Fruit fly (Drosophila melanogaster) whole organism, embryonic: ENCODE measurements around the gene AstC.
A peak's percentile ranks its signal among the peaks of the same experiment; 100 is the strongest.

ENCODE experiments used
- CG10147 ChIP-seq: fragments of 200-800 bp; sonication (Bioruptor generic); optimal IDR thresholded peaks from 2 replicates; lab custom pipeline; 2019; ENCODE audit warnings: missing biosample characterization, mild to moderate bottlenecking, missing genetic modification characterization, moderate library complexity
- CG11398 ChIP-seq: fragments of 200-800 bp; sonication (Bioruptor generic); optimal IDR thresholded peaks from 2 replicates; lab custom pipeline; 2016; ENCODE audit warnings: missing biosample characterization, missing genetic modification characterization
- CG14050 ChIP-seq: fragments of 200-800 bp; sonication (Bioruptor generic); IDR thresholded peaks from 3 replicates; pipeline ENCODE4 v1.3.6; 2022; ENCODE audit warnings: missing biosample characterization, missing genetic modification characterization
- CG15073 ChIP-seq: fragments of 200-800 bp; sonication (Bioruptor generic); optimal IDR thresholded peaks from 2 replicates; lab custom pipeline; 2016; ENCODE audit warnings: missing biosample characterization, missing genetic modification characterization
- CG2129 ChIP-seq: fragments of 200-800 bp; sonication (Bioruptor generic); IDR thresholded peaks from 2 replicates; pipeline ENCODE4 v1.3.6; 2022; ENCODE audit warnings: missing biosample characterization, missing genetic modification characterization; ENCODE audit not compliant: partially characterized antibody
- CG30431 ChIP-seq: fragments of 200-800 bp; sonication (Bioruptor generic); optimal IDR thresholded peaks from 2 replicates; lab custom pipeline; 2017; ENCODE audit warnings: missing biosample characterization, missing genetic modification characterization
- CG5180 ChIP-seq: fragments of 200-800 bp; sonication (Bioruptor generic); optimal IDR thresholded peaks from 3 replicates; lab custom pipeline; 2017; ENCODE audit warnings: missing biosample characterization, missing genetic modification characterization, mild to moderate bottlenecking, moderate library complexity, missing genetic modification reagents
- CTCF ChIP-seq: fragments of 200-800 bp; sonication (Bioruptor generic); optimal IDR thresholded peaks from 2 replicates; lab custom pipeline; 2017; ENCODE audit warnings: missing biosample characterization, mild to moderate bottlenecking, missing genetic modification characterization, moderate library complexity
- HmgZ ChIP-seq: fragments of 200-800 bp; sonication (Bioruptor generic); optimal IDR thresholded peaks from 2 replicates; lab custom pipeline; 2018; ENCODE audit warnings: missing biosample characterization, mild to moderate bottlenecking, missing genetic modification characterization
- Neu2 ChIP-seq: fragments of 200-800 bp; sonication (Bioruptor generic); optimal IDR thresholded peaks from 3 replicates; lab custom pipeline; 2016; ENCODE audit warnings: missing biosample characterization, missing genetic modification characterization, borderline replicate concordance
- ase ChIP-seq: fragments of 200-800 bp; sonication (Bioruptor generic); IDR thresholded peaks from 3 replicates; pipeline ENCODE4 v1.3.6; 2022; ENCODE audit warnings: missing biosample characterization, missing genetic modification characterization
- bsh ChIP-seq, 2 experiments: fragments of 200-800 bp; sonication (Bioruptor generic); optimal IDR thresholded peaks; 2 replicates each; lab custom pipeline; 2017 to 2018; ENCODE audit warnings: mild to moderate bottlenecking in 2 of 2, missing biosample characterization in 2 of 2, missing genetic modification characterization in 2 of 2, moderate library complexity in 1 of 2
- nerfin-1 ChIP-seq: fragments of 200-800 bp; sonication (Bioruptor generic); optimal IDR thresholded peaks from 3 replicates; lab custom pipeline; 2019; ENCODE audit warnings: missing biosample characterization, mild to moderate bottlenecking, missing genetic modification characterization, moderate library complexity
- nom ChIP-seq: fragments of 200-800 bp; sonication (Bioruptor generic); optimal IDR thresholded peaks from 2 replicates; lab custom pipeline; 2017; ENCODE audit warnings: missing biosample characterization, missing genetic modification characterization, mild to moderate bottlenecking, moderate library complexity, missing genetic modification reagents
- oc ChIP-seq: fragments of 200-800 bp; sonication (Bioruptor generic); optimal IDR thresholded peaks from 2 replicates; lab custom pipeline; 2018; ENCODE audit warnings: missing biosample characterization, mild to moderate bottlenecking, missing genetic modification characterization, moderate library complexity
- sna ChIP-seq: fragments of 200-800 bp; sonication (Bioruptor generic); IDR thresholded peaks from 2 replicates; pipeline ENCODE4 v1.3.6; 2022; ENCODE audit warnings: missing biosample characterization, missing genetic modification characterization; ENCODE audit not compliant: partially characterized antibody

The AstC gene

dm6 chr2L:11027825-11028496, 53.2 kb downstream of the AstC start:
- TF ChIP-seq CG11398 (GFP tag; lab: Kevin White, UChicago) = no peak
- TF ChIP-seq ase = no peak
- no peak for TF ChIP-seq sna (GFP tag; lab: Robert Waterston, UW)
- TF ChIP-seq CG2129 (GFP tag; lab: Robert Waterston, UW) = no peak
- peak; percentile 75 for TF ChIP-seq CG5180 (GFP tag; lab: Kevin White, UChicago)
- TF ChIP-seq oc (tag; lab: Kevin White, UChicago) = peak; percentile 51
- TF ChIP-seq CG15073 (GFP tag; lab: Kevin White, UChicago) = no peak
- no peak for TF ChIP-seq CG30431 (GFP tag; lab: Kevin White, UChicago)
- no peak for TF ChIP-seq Neu2
- TF ChIP-seq CTCF (GFP tag; lab: Kevin White, UChicago) = no peak
- no peak for TF ChIP-seq nerfin-1 (tag; lab: Kevin White, UChicago)
- no peak for TF ChIP-seq CG14050 (GFP tag; lab: Robert Waterston, UW)
- TF ChIP-seq HmgZ (tag; lab: Kevin White, UChicago) = no peak
- TF ChIP-seq, all 482 proteins: peak for 2

- TF ChIP-seq nom (GFP tag; lab: Kevin White, UChicago) = peak; percentile 26
- no peak for TF ChIP-seq CG10147
- peak in 1 of 2 experiments; percentile 28 for TF ChIP-seq bsh (GFP tag; optimal IDR thresholded peaks at IDR 0.05; lab: Kevin White, UChicago)
Observed at dm6 chr2L:11027213-11027612, 54.0 kb downstream of the AstC start.
